Fruit fly (Drosophila melanogaster) whole organism, wandering third instar larva: ENCODE data around the gene rgn.

Experiments used
- Abd-B ChIP-seq: fragments of >200 bp; optimal IDR thresholded peaks from 2 replicates; lab custom pipeline; 2017; ENCODE audit warnings: missing biosample characterization, missing genetic modification characterization
- CG9705 ChIP-seq: fragments of 200-800 bp; sonication (Bioruptor generic); optimal IDR thresholded peaks from 2 replicates; lab custom pipeline; 2018; ENCODE audit warnings: missing biosample characterization, mild to moderate bottlenecking, missing genetic modification characterization
- CrebA ChIP-seq: fragments of 200-800 bp; sonication (Bioruptor generic); optimal IDR thresholded peaks from 2 replicates; lab custom pipeline; 2016; ENCODE audit warnings: missing biosample characterization, mild to moderate bottlenecking, missing genetic modification characterization, borderline replicate concordance
- Dfd ChIP-seq: fragments of >200 bp; optimal IDR thresholded peaks from 2 replicates; lab custom pipeline; 2017; ENCODE audit warnings: missing biosample characterization, missing genetic modification characterization
- Dif ChIP-seq: fragments of 200-275, 200-300 bp; sonication (Bioruptor generic); optimal IDR thresholded peaks from 2 replicates; lab custom pipeline; 2018; ENCODE audit warnings: missing biosample characterization, missing genetic modification characterization; ENCODE audit not compliant: partially characterized antibody
- GATAd ChIP-seq: sonication (Bioruptor generic); optimal IDR thresholded peaks from 2 replicates; lab custom pipeline; 2016; ENCODE audit warnings: missing biosample characterization, missing genetic modification characterization
- HLH106 ChIP-seq: fragments of 200-800 bp; optimal IDR thresholded peaks from 3 replicates; lab custom pipeline; 2019; ENCODE audit warnings: missing biosample characterization, mild to moderate bottlenecking, missing genetic modification characterization, moderate library complexity
- Hnf4 ChIP-seq: fragments of 200-800 bp; sonication (Bioruptor generic); optimal IDR thresholded peaks from 2 replicates; lab custom pipeline; 2016; ENCODE audit warnings: missing biosample characterization, mild to moderate bottlenecking, missing genetic modification characterization
- Hr78 ChIP-seq: fragments of >200 bp; optimal IDR thresholded peaks from 2 replicates; lab custom pipeline; 2017; ENCODE audit warnings: missing biosample characterization, missing genetic modification characterization
- Hr83 ChIP-seq: fragments of 200-300 bp; sonication (Bioruptor generic); optimal IDR thresholded peaks from 2 replicates; lab custom pipeline; 2016; ENCODE audit warnings: missing biosample characterization, mild to moderate bottlenecking, missing genetic modification characterization, moderate library complexity; ENCODE audit not compliant: poor library complexity, severe bottlenecking
- Jra ChIP-seq: sonication (Bioruptor generic); optimal IDR thresholded peaks from 2 replicates; lab custom pipeline; 2016; ENCODE audit warnings: missing biosample characterization, missing genetic modification characterization
- Mio ChIP-seq: sonication (Bioruptor generic); optimal IDR thresholded peaks from 2 replicates; lab custom pipeline; 2016; ENCODE audit warnings: missing biosample characterization, missing genetic modification characterization
- Myc ChIP-seq: fragments of >200 bp; optimal IDR thresholded peaks from 2 replicates; lab custom pipeline; 2017
- OdsH ChIP-seq: fragments of 200-800 bp; sonication (Bioruptor generic); optimal IDR thresholded peaks from 2 replicates; lab custom pipeline; 2016; ENCODE audit warnings: missing biosample characterization, mild to moderate bottlenecking, missing genetic modification characterization
- Rel ChIP-seq, 2 experiments: fragments of 200-800 bp; sonication (Bioruptor generic) in 1 of 2; optimal IDR thresholded peaks; 2 replicates in 1 of 2; 3 replicates in 1 of 2; lab custom pipeline; 2016 to 2019; ENCODE audit warnings: mild to moderate bottlenecking in 2 of 2, missing biosample characterization in 2 of 2, missing genetic modification characterization in 2 of 2, moderate library complexity in 1 of 2
- Sp1 ChIP-seq: fragments of 200-800 bp; sonication (Bioruptor generic); optimal IDR thresholded peaks from 3 replicates; lab custom pipeline; 2019; ENCODE audit warnings: missing biosample characterization, mild to moderate bottlenecking, missing genetic modification characterization, moderate library complexity
- brk ChIP-seq: fragments of 200-800 bp; sonication (Bioruptor generic); optimal IDR thresholded peaks from 2 replicates; lab custom pipeline; 2016; ENCODE audit warnings: missing biosample characterization, mild to moderate bottlenecking, missing genetic modification characterization
- dl ChIP-seq, 2 experiments: fragments of 175-275, 200-275 bp in 1 of 2; fragments of 200-275 bp in 1 of 2; sonication (Bioruptor generic); optimal IDR thresholded peaks; lab custom pipeline; 2018; ENCODE audit warnings: mild to moderate bottlenecking in 2 of 2, missing biosample characterization in 2 of 2, missing genetic modification characterization in 2 of 2, moderate library complexity in 2 of 2; ENCODE audit not compliant: partially characterized antibody in 2 of 2, insufficient read depth in 1 of 2
- dmrt93B ChIP-seq: fragments of 200-800 bp; sonication (Bioruptor generic); optimal IDR thresholded peaks from 2 replicates; lab custom pipeline; 2018; ENCODE audit warnings: missing biosample characterization, mild to moderate bottlenecking, missing genetic modification characterization
- foxo ChIP-seq, 2 experiments: fragments of 200-800 bp; sonication (Bioruptor generic); optimal IDR thresholded peaks; 2 replicates in 1 of 2; 3 replicates in 1 of 2; lab custom pipeline; 2016 to 2017; ENCODE audit warnings: missing biosample characterization in 2 of 2, missing genetic modification characterization in 2 of 2
- fru ChIP-seq: fragments of 200-800 bp; sonication (Bioruptor generic); optimal IDR thresholded peaks from 3 replicates; lab custom pipeline; 2016; ENCODE audit warnings: missing biosample characterization, mild to moderate bottlenecking, missing genetic modification characterization
- h ChIP-seq: fragments of 200-800 bp; sonication (Bioruptor generic); optimal IDR thresholded peaks from 3 replicates; lab custom pipeline; 2016; ENCODE audit warnings: missing biosample characterization, mild to moderate bottlenecking, missing genetic modification characterization
- jim ChIP-seq: fragments of 175-275, 200-325 bp; sonication (Bioruptor generic); optimal IDR thresholded peaks from 2 replicates; lab custom pipeline; 2016; ENCODE audit warnings: missing biosample characterization, mild to moderate bottlenecking, missing genetic modification characterization
- pan ChIP-seq: fragments of >200 bp; optimal IDR thresholded peaks from 2 replicates; lab custom pipeline; 2017
- psq ChIP-seq: fragments of 200-800 bp; sonication (Bioruptor generic); optimal IDR thresholded peaks from 3 replicates; lab custom pipeline; 2017; ENCODE audit warnings: missing biosample characterization, mild to moderate bottlenecking, missing genetic modification characterization, moderate library complexity
- rgr ChIP-seq: fragments of 200-800 bp; sonication (Bioruptor generic); optimal IDR thresholded peaks from 3 replicates; lab custom pipeline; 2016; ENCODE audit warnings: missing biosample characterization, mild to moderate bottlenecking, missing genetic modification characterization
- sage ChIP-seq: fragments of 200-800 bp; sonication (Bioruptor generic); optimal IDR thresholded peaks from 2 replicates; lab custom pipeline; 2016; ENCODE audit warnings: missing biosample characterization, mild to moderate bottlenecking, missing genetic modification characterization
- woc ChIP-seq: sonication (Bioruptor generic); optimal IDR thresholded peaks from 2 replicates; lab custom pipeline; 2016; ENCODE audit warnings: missing biosample characterization, mild to moderate bottlenecking, missing genetic modification characterization

rgn gene

DNA sequence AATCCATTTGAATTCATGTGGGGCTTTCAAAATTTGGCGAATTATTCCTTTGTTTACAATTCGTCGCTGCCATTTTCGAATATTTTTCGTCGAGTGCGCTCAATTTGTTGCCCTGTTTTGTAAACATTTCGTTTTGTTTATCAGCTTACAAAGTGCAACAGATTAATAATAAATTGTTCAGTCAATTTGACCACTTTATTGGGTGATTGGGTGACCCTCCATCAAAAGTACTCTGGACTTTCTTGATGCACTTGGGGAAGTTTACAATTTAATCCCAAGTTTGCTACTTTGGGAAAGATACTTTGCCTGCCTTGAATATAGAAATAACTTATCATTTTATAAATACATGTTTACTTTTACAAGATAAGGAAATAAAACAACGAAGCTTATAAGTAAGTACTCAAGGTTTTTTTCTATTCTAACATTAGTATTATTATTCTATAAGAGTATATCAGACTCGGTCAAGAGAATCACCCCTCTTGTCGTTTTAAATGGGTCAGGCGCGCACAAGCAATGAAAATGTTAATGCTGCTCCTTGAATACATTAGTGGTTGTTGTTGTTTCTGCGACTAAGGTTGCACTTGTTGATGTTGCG, 1.6 kb upstream of the rgn start:
- TF ChIP-seq Hr78 (GFP tag; lab: Kevin White, UChicago): no peak
- no peak for TF ChIP-seq CG9705 (GFP tag; lab: Kevin White, UChicago)
- no peak for TF ChIP-seq Abd-B (GFP tag; lab: Kevin White, UChicago)
- no peak for TF ChIP-seq woc (GFP tag; lab: Kevin White, UChicago)
- TF ChIP-seq Myc: no peak
- no peak for TF ChIP-seq HLH106
- TF ChIP-seq Hr83 (GFP tag; lab: Kevin White, UChicago): no peak
- TF ChIP-seq psq (GFP tag; lab: Kevin White, UChicago): no peak

DNA sequence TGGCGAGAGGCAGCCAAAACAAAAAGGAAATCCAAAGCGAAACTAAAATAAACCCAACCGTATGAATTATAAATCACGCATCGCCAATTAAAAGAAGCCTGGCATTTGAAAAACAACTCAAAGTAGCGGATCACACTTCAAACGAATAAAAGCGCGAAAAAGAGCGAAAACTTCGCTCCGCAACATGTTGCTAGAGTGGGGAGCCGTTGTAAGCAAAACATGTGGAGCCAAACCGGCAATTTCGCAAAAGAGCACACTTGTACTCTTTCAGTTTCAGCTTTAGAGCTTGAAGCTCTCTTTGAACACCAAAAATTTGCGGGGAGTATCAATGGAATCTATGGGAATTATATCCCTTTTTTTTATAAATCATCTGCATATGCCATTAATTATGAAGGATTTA, 555 bp upstream of the rgn start:
- no peak for TF ChIP-seq dmrt93B
- TF ChIP-seq dl (GFP tag; optimal IDR thresholded peaks at IDR 0.05; lab: Kevin White, UChicago; ENCODE audit: insufficient read depth in 1 of 2, partially characterized antibody in 2 of 2): peak; percentile 40 to 54
- TF ChIP-seq Dif (GFP tag; lab: Kevin White, UChicago): peak; percentile 47
- TF ChIP-seq, all 38 proteins: peak for 2

- TF ChIP-seq jim (GFP tag; lab: Kevin White, UChicago) (no peak), foxo (GFP tag; optimal IDR thresholded peaks at IDR 0.05; lab: Kevin White, UChicago) (peak in 1 of 2 experiments; percentile 1), OdsH (GFP tag; lab: Kevin White, UChicago) (no peak), sage (GFP tag; lab: Kevin White, UChicago) (no peak), CrebA (no peak), Hr83 (GFP tag; lab: Kevin White, UChicago) (no peak), Mio (GFP tag; lab: Kevin White, UChicago) (no peak)
Measured at dm6 chr3L:21383440-21383839, 1.1 kb downstream of the rgn start.

DNA sequence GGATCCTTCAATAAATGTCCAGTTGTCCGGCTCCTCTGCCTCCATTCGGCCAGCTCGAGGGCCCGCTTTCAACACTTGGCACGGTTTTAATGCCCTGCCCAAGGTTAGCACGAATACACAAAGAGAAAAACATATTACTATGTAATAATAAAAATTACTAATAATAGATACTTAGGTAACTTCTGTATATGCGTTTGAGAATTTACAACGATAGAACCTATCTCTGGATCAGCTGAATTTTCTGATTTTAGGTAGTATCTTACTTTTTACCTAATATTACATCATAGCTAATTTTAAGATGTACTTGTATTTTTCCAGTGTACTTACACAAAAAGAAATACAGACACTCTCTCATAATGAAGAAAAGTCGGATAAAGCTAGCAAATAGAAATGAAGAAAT, 3.4 kb downstream of the rgn start:
- TF ChIP-seq h (GFP tag; lab: Kevin White, UChicago) (peak; percentile 26), brk (GFP tag; lab: Kevin White, UChicago) (no peak), rgr (GFP tag; lab: Kevin White, UChicago) (peak; percentile 42), OdsH (GFP tag; lab: Kevin White, UChicago) (peak; percentile 21), foxo (GFP tag; optimal IDR thresholded peaks at IDR 0.05; lab: Kevin White, UChicago) (peak in 1 of 2 experiments; percentile 52), HLH106 (peak; percentile 33), fru (peak; percentile 28), Hr78 (GFP tag; lab: Kevin White, UChicago) (no peak)

- TF ChIP-seq Jra (GFP tag; lab: Kevin White, UChicago): no peak
- TF ChIP-seq Dfd (GFP tag; lab: Kevin White, UChicago): no peak
- TF ChIP-seq Sp1: no peak
- TF ChIP-seq Hnf4 (GFP tag; lab: Kevin White, UChicago): no peak
- TF ChIP-seq brk (GFP tag; lab: Kevin White, UChicago): no peak
- TF ChIP-seq Rel (GFP tag; optimal IDR thresholded peaks at IDR 0.05; lab: Kevin White, UChicago): no peak
- no peak for TF ChIP-seq Rel (tag; optimal IDR thresholded peaks at IDR 0.05; lab: Kevin White, UChicago)
Measured at dm6 chr3L:21386917-21387316, 4.6 kb downstream of the rgn start.

DNA sequence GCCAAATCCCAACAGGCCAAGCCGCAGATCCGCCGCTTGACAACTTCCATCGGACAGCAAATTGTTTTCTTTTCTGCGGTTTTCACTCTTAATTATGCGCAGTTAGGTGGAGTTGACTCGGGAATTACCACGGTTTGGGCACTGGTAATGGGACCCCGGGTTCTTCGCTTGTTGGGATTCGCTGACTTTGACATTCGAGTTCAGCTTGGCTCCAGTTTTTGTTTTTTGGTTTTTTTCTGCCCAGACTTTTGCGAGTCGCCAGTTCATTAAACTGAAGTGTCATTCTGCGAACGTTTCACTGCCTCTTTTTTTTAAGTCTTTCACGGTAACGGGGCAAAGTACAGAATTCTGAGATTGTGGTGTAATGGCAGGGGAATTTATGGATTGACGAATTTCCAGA, 6.5 kb downstream of the rgn start:
- no peak for TF ChIP-seq Hr83 (GFP tag; lab: Kevin White, UChicago)
- TF ChIP-seq pan (lab: Kevin White, UChicago): no peak
- no peak for TF ChIP-seq GATAd (GFP tag; lab: Kevin White, UChicago)
- TF ChIP-seq Dfd (GFP tag; lab: Kevin White, UChicago): peak; percentile 0
- no peak for TF ChIP-seq OdsH (GFP tag; lab: Kevin White, UChicago)
